Worm (Caenorhabditis elegans) whole organism, L2 larva: ENCODE results near the gene ZK550.2.

Experiments used
- C34F6.9 ChIP-seq: fragments of 150-350 bp; optimal IDR thresholded peaks from 2 replicates; lab custom pipeline; 2014; ENCODE audit warnings: missing biosample characterization, missing genetic modification characterization
- F13H6.1 ChIP-seq: sonication (generic microtip); optimal IDR thresholded peaks from 2 replicates; lab custom pipeline; 2016; ENCODE audit warnings: missing genetic modification characterization, missing compliant biosample characterization
- Y55F3AM.14 ChIP-seq: fragments of 200-800 bp; sonication (Bioruptor generic); optimal IDR thresholded peaks from 2 replicates; lab custom pipeline; 2018; ENCODE audit warnings: mild to moderate bottlenecking, missing genetic modification characterization, missing compliant biosample characterization
- ZK546.5 ChIP-seq: sonication (generic microtip); optimal IDR thresholded peaks from 2 replicates; lab custom pipeline; 2017; ENCODE audit warnings: missing biosample characterization, missing genetic modification characterization
- alr-1 ChIP-seq: fragments of 150-350 bp; optimal IDR thresholded peaks from 2 replicates; lab custom pipeline; 2014; ENCODE audit warnings: missing biosample characterization, missing genetic modification characterization
- aly-2 ChIP-seq: fragments of 150-350 bp; optimal IDR thresholded peaks from 2 replicates; lab custom pipeline; 2014; ENCODE audit warnings: missing biosample characterization, missing genetic modification characterization
- ama-1 ChIP-seq: fragments of 150-350 bp; optimal IDR thresholded peaks from 2 replicates; lab custom pipeline; 2018; ENCODE audit warnings: inconsistent platforms
- blmp-1 ChIP-seq: sonication (generic microtip); optimal IDR thresholded peaks from 2 replicates; lab custom pipeline; 2017; ENCODE audit warnings: missing genetic modification characterization, mild to moderate bottlenecking, missing compliant biosample characterization, antibody characterized with exemption, moderate library complexity; ENCODE audit not compliant: insufficient read depth
- crh-2 ChIP-seq: sonication (generic microtip); optimal IDR thresholded peaks from 2 replicates; lab custom pipeline; 2017; ENCODE audit warnings: missing biosample characterization, missing genetic modification characterization
- dmd-4 ChIP-seq: sonication (generic microtip); optimal IDR thresholded peaks from 2 replicates; lab custom pipeline; 2017; ENCODE audit warnings: missing biosample characterization, missing genetic modification characterization
- egl-27 ChIP-seq: sonication (generic microtip); optimal IDR thresholded peaks from 3 replicates; lab custom pipeline; 2017; ENCODE audit warnings: missing biosample characterization, missing genetic modification reagents, missing genetic modification characterization
- elt-1 ChIP-seq: fragments of 150-350 bp; optimal IDR thresholded peaks from 2 replicates; lab custom pipeline; 2014; ENCODE audit warnings: missing biosample characterization, missing genetic modification characterization
- elt-3 ChIP-seq: sonication (generic microtip); optimal IDR thresholded peaks from 2 replicates; lab custom pipeline; 2017; ENCODE audit warnings: missing biosample characterization, missing genetic modification characterization
- fos-1 ChIP-seq: fragments of 150-350 bp; optimal IDR thresholded peaks from 2 replicates; lab custom pipeline; 2014; ENCODE audit warnings: missing biosample characterization, missing genetic modification characterization
- gmeb-1 ChIP-seq: fragments of 150-350 bp; optimal IDR thresholded peaks from 2 replicates; lab custom pipeline; 2014; ENCODE audit warnings: missing biosample characterization, missing genetic modification characterization
- lin-13 ChIP-seq: fragments of 150-350 bp; optimal IDR thresholded peaks from 2 replicates; lab custom pipeline; 2014; ENCODE audit warnings: missing biosample characterization, missing genetic modification reagents, missing genetic modification characterization
- lin-39 ChIP-seq: fragments of 150-350 bp; optimal IDR thresholded peaks from 2 replicates; lab custom pipeline; 2014; ENCODE audit warnings: missing biosample characterization, missing genetic modification reagents, missing genetic modification characterization
- lsy-2 ChIP-seq, 2 experiments: fragments of 150-350 bp in 1 of 2; sonication (generic microtip) in 1 of 2; optimal IDR thresholded peaks; 2 replicates each; lab custom pipeline; 2014 to 2017; ENCODE audit warnings: missing biosample characterization in 2 of 2, missing genetic modification characterization in 2 of 2
- mab-5 ChIP-seq: fragments of 150-350 bp; optimal IDR thresholded peaks from 2 replicates; lab custom pipeline; 2014; ENCODE audit warnings: missing biosample characterization, missing genetic modification characterization
- mbf-1 ChIP-seq: sonication (generic microtip); optimal IDR thresholded peaks from 2 replicates; lab custom pipeline; 2017; ENCODE audit warnings: missing biosample characterization, missing genetic modification characterization
- nhr-10 ChIP-seq: sonication (generic microtip); optimal IDR thresholded peaks from 2 replicates; lab custom pipeline; 2017; ENCODE audit warnings: missing biosample characterization, missing genetic modification characterization
- nhr-11 ChIP-seq: fragments of 150-350 bp; optimal IDR thresholded peaks from 2 replicates; lab custom pipeline; 2014; ENCODE audit warnings: missing biosample characterization, missing genetic modification characterization
- nhr-12 ChIP-seq: fragments of 150-350 bp; optimal IDR thresholded peaks from 2 replicates; lab custom pipeline; 2014; ENCODE audit warnings: missing biosample characterization, missing genetic modification characterization
- nhr-129 ChIP-seq: fragments of 150-350 bp; optimal IDR thresholded peaks from 2 replicates; lab custom pipeline; 2014; ENCODE audit warnings: missing biosample characterization, missing genetic modification characterization
- nhr-21 ChIP-seq: fragments of 150-350 bp; optimal IDR thresholded peaks from 2 replicates; lab custom pipeline; 2014; ENCODE audit warnings: missing biosample characterization, missing genetic modification characterization
- nhr-23 ChIP-seq: fragments of 150-350 bp; optimal IDR thresholded peaks from 2 replicates; lab custom pipeline; 2014; ENCODE audit warnings: missing biosample characterization, missing genetic modification reagents, missing genetic modification characterization
- nhr-237 ChIP-seq: fragments of 150-350 bp; optimal IDR thresholded peaks from 2 replicates; lab custom pipeline; 2014; ENCODE audit warnings: missing biosample characterization, missing genetic modification characterization
- sem-4 ChIP-seq: fragments of 150-350 bp; optimal IDR thresholded peaks from 2 replicates; lab custom pipeline; 2014; ENCODE audit warnings: missing biosample characterization, missing genetic modification reagents, missing genetic modification characterization
- skn-1 ChIP-seq: sonication (generic microtip); optimal IDR thresholded peaks from 2 replicates; lab custom pipeline; 2017; ENCODE audit warnings: missing biosample characterization, missing genetic modification characterization
- sma-3 ChIP-seq: sonication (generic microtip); optimal IDR thresholded peaks from 2 replicates; lab custom pipeline; 2016; ENCODE audit warnings: missing genetic modification reagents, missing genetic modification characterization, missing compliant biosample characterization
- sma-9 ChIP-seq, 2 experiments: fragments of 150-350 bp in 1 of 2; sonication (generic microtip) in 1 of 2; optimal IDR thresholded peaks; 2 replicates each; lab custom pipeline; 2014 to 2016; ENCODE audit warnings: missing genetic modification characterization in 2 of 2, mild to moderate bottlenecking in 1 of 2, missing biosample characterization in 1 of 2, missing compliant biosample characterization in 1 of 2, missing genetic modification reagents in 1 of 2, moderate library complexity in 1 of 2
- snpc-4 ChIP-seq: fragments of 150-350 bp; optimal IDR thresholded peaks from 2 replicates; lab custom pipeline; 2014; ENCODE audit warnings: missing biosample characterization, missing genetic modification characterization
- unc-39 ChIP-seq: fragments of 150-350 bp; optimal IDR thresholded peaks from 2 replicates; lab custom pipeline; 2014; ENCODE audit warnings: missing biosample characterization, missing genetic modification characterization
- unc-62 ChIP-seq: fragments of 150-350 bp; optimal IDR thresholded peaks from 2 replicates; lab custom pipeline; 2014; ENCODE audit warnings: missing biosample characterization, missing genetic modification reagents, missing genetic modification characterization
- zag-1 ChIP-seq: fragments of 150-350 bp; optimal IDR thresholded peaks from 2 replicates; lab custom pipeline; 2014; ENCODE audit warnings: missing biosample characterization, missing genetic modification characterization
- ztf-1 ChIP-seq: fragments of 200-800 bp; sonication (Bioruptor generic); conservative IDR thresholded peaks from 2 replicates; pipeline ENCODE4 v1.3.6; 2022; ENCODE audit warnings: missing genetic modification characterization, missing compliant biosample characterization
- ztf-11 ChIP-seq: sonication (generic microtip); optimal IDR thresholded peaks from 2 replicates; lab custom pipeline; 2017; ENCODE audit warnings: missing biosample characterization, missing genetic modification characterization

Gene ZK550.2

ce11 chrIV:17278363-17278762 is 33.0 kb downstream of the ZK550.2 start (continued):
- TF ChIP-seq nhr-12 (tag; lab: Kevin White, UChicago) (no peak), ztf-1 (GFP tag; lab: Robert Waterston, UW) (peak; percentile 89; the same call in 1 of the 2 replicates), nhr-21 (peak; percentile 96), nhr-11 (tag; lab: Kevin White, UChicago) (peak; percentile 72)

DNA sequence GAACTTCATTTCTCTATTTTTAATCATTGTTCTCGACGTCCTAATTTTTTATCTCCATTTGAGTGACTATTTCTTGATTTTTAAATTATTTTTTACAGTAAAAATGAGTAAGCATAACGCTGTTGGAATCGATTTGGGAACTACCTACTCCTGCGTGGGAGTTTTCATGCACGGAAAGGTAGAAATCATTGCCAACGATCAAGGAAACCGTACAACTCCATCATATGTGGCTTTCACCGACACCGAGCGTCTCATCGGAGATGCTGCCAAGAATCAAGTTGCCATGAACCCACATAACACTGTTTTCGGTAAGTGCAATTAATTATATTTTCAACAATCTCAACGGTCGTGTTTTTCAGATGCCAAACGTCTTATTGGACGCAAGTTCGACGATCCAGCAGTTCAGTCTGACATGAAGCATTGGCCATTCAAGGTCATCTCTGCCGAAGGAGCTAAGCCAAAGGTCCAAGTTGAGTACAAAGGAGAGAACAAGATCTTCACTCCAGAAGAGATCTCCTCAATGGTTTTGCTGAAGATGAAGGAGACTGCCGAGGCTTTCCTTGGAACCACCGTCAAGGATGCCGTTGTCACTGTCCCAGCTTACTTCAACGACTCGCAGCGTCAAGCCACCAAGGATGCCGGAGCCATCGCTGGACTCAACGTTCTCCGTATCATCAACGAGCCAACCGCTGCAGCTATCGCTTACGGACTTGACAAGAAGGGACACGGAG is 33.6 kb downstream of the ZK550.2 start, which contains the start of gene hsp-1:
Gene hsp-1 (plus strand): TSS at position 99 of the 731 bp plus-strand sequence.
- peak; percentile 13 for TF ChIP-seq ama-1 (lab: Kevin White, UChicago)
- TF ChIP-seq skn-1 = no peak

DNA sequence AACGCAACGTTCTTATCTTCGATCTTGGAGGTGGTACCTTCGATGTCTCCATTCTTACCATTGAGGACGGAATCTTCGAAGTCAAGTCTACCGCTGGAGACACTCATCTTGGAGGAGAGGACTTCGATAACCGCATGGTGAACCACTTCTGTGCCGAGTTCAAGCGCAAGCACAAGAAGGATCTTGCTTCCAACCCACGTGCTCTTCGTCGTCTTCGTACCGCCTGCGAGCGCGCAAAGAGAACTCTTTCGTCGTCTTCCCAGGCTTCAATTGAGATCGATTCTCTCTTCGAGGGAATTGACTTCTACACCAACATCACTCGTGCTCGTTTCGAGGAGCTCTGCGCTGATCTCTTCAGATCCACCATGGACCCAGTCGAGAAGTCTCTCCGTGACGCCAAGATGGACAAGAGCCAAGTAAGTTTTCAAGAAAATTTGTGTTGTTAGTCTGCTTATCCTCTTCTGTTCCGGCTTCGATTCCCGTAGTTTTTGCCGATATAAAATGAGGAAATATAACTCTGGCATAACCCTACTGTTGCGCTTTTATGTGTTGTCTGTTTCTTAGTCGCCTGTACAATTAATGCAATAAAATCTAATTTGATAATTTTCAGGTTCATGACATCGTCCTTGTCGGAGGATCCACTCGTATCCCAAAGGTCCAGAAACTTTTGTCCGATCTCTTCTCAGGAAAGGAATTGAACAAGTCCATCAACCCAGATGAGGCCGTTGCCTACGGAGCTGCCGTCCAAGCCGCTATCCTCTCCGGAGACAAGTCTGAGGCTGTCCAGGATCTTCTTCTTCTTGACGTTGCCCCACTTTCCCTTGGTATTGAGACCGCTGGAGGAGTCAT is 34.4 kb downstream of the ZK550.2 start:
- no peak for TF ChIP-seq C34F6.9 (tag; lab: Kevin White, UChicago)
- TF ChIP-seq lsy-2 (tag; optimal IDR thresholded peaks at IDR 0.05; lab: Kevin White, UChicago) = no peak
- peak; percentile 45 for TF ChIP-seq nhr-11 (tag; lab: Kevin White, UChicago)
- TF ChIP-seq nhr-21 = no peak
- TF ChIP-seq alr-1 (tag; lab: Kevin White, UChicago) = no peak
- TF ChIP-seq Y55F3AM.14 (GFP tag; lab: Kevin White, UChicago) = no peak
- peak; percentile 87 for TF ChIP-seq ama-1 (lab: Kevin White, UChicago)
- TF ChIP-seq crh-2 (tag; lab: Kevin White, UChicago) = peak; percentile 42
- no peak for TF ChIP-seq ZK546.5 (tag; lab: Kevin White, UChicago)
- TF ChIP-seq nhr-12 (tag; lab: Kevin White, UChicago) = no peak
- no peak for TF ChIP-seq sma-3
- no peak for TF ChIP-seq unc-39 (tag; lab: Kevin White, UChicago)
- no peak for TF ChIP-seq elt-1 (tag; lab: Kevin White, UChicago)
- TF ChIP-seq sem-4 (tag; lab: Kevin White, UChicago) = no peak
- TF ChIP-seq lin-39 (tag; lab: Kevin White, UChicago) = no peak
- TF ChIP-seq elt-3 (tag; lab: Kevin White, UChicago) = no peak
- TF ChIP-seq mbf-1 = no peak
- no peak for TF ChIP-seq nhr-23 (tag; lab: Kevin White, UChicago)
- TF ChIP-seq, all 48 proteins: peak for 3

DNA sequence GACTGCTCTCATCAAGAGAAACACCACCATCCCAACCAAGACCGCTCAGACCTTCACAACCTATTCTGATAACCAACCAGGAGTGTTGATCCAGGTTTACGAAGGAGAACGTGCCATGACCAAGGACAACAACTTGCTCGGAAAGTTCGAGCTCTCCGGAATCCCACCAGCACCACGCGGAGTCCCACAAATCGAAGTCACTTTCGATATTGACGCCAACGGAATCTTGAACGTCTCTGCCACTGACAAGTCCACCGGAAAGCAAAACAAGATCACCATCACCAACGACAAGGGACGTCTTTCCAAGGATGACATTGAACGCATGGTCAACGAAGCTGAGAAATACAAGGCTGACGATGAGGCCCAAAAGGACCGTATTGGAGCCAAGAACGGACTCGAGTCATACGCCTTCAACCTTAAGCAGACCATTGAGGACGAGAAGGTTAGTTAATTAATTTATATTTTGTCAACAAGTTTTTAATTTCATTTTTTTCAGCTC is 35.1 kb downstream of the ZK550.2 start:
- TF ChIP-seq unc-39 (tag; lab: Kevin White, UChicago) (no peak), nhr-129 (tag; lab: Kevin White, UChicago) (peak; percentile 27), ama-1 (lab: Kevin White, UChicago) (peak; percentile 90)

DNA sequence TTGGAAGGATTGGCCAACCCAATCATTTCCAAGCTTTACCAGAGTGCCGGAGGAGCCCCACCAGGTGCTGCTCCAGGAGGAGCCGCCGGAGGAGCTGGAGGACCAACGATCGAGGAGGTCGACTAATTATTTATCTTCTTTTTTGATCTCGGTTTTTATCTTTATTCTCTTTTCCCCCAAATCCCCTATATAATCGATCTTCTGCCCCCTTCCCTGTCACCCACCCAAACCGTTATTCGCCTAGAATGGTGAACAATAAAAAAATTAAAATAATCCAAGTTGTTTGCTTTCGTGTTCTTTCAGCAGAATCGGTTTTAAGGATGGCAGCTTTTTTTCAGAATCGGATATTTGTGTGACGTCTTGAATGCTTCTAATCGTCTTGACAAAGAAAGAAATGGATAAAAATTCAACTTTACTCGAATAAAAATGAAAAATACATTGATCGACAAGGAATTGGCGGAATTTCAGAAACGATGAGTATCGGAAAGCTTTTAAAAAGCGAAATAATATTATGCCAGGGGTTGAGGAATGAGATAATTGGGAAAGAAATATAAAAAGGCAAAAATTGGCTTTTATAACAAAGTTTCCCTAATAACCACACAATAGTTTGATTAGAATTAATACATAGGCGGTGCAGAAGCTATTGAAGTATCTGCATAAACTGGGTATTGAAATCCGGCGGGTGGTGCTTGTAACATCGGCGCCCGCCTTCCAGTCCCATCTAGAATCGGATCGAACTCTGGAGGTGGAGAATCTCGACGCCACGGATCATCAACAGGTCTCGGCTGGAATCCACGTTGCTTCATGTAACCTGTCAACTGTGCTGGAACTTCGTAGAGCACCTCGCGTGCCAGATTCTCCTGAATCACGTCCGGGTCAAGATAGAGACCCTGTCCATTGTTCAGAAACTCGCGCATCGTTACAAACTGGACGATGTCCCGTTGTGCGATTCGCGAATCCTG is 36.0 kb downstream of the ZK550.2 start:
- TF ChIP-seq mab-5 (no peak), ztf-11 (tag; lab: Kevin White, UChicago) (no peak), Y55F3AM.14 (GFP tag; lab: Kevin White, UChicago) (peak; percentile 71), gmeb-1 (tag; lab: Kevin White, UChicago) (peak; percentile 74), blmp-1 (no peak), nhr-129 (tag; lab: Kevin White, UChicago) (peak; percentile 69), dmd-4 (tag; lab: Kevin White, UChicago) (no peak), unc-62 (GFP tag; lab: Kevin White, UChicago) (peak; percentile 17), nhr-237 (tag; lab: Kevin White, UChicago) (no peak), F13H6.1 (peak; percentile 29), lsy-2 (tag; optimal IDR thresholded peaks at IDR 0.05; lab: Kevin White, UChicago) (peak; percentile 14 to 87), nhr-10 (tag; lab: Kevin White, UChicago) (no peak), zag-1 (tag; lab: Kevin White, UChicago) (no peak), sma-9 (GFP tag; optimal IDR thresholded peaks at IDR 0.05; lab: Kevin White, UChicago) (peak; percentile 52), sma-9 (tag; optimal IDR thresholded peaks at IDR 0.05; lab: Kevin White, UChicago) (no peak), fos-1 (tag; lab: Kevin White, UChicago) (peak; percentile 31), C34F6.9 (tag; lab: Kevin White, UChicago) (peak; percentile 77), aly-2 (tag; lab: Kevin White, UChicago) (no peak), sem-4 (tag; lab: Kevin White, UChicago) (peak; percentile 66), mbf-1 (peak; percentile 24), snpc-4 (tag; lab: Kevin White, UChicago) (peak; percentile 38), lin-39 (tag; lab: Kevin White, UChicago) (no peak), ztf-1 (GFP tag; lab: Robert Waterston, UW) (peak; percentile 90; the same call in 1 of the 2 replicates), lin-13 (GFP tag; lab: Kevin White, UChicago) (peak; percentile 82), skn-1 (peak; percentile 74), ama-1 (lab: Kevin White, UChicago) (peak; percentile 99), egl-27 (tag; lab: Kevin White, UChicago) (no peak)
